Fruit fly (Drosophila melanogaster) whole organism, embryonic: ENCODE results near the gene PIG-C.

Source experiments
- ATbp ChIP-seq: fragments of 200-800 bp; sonication (Bioruptor generic); optimal IDR thresholded peaks from 2 replicates; lab custom pipeline; 2017; ENCODE audit warnings: missing biosample characterization, mild to moderate bottlenecking, missing genetic modification characterization, missing genetic modification reagents
- CG10979 ChIP-seq: fragments of 200-800 bp; sonication (Bioruptor generic); optimal IDR thresholded peaks from 2 replicates; lab custom pipeline; 2018; ENCODE audit warnings: missing biosample characterization, mild to moderate bottlenecking, missing genetic modification characterization, moderate library complexity
- CG12744 ChIP-seq: fragments of 200-800 bp; sonication (Bioruptor generic); optimal IDR thresholded peaks from 2 replicates; lab custom pipeline; 2016; ENCODE audit warnings: missing biosample characterization, missing genetic modification characterization
- CG13424 ChIP-seq: fragments of 200-800 bp; sonication (Bioruptor generic); optimal IDR thresholded peaks from 2 replicates; lab custom pipeline; 2019; ENCODE audit warnings: missing biosample characterization, mild to moderate bottlenecking, missing genetic modification characterization, moderate library complexity
- CG14014 ChIP-seq: fragments of 200-800 bp; sonication (Bioruptor generic); IDR thresholded peaks from 2 replicates; pipeline ENCODE4 v1.3.6; 2022; ENCODE audit warnings: missing biosample characterization, missing genetic modification characterization
- CG15601 ChIP-seq: fragments of 200-800 bp; sonication (Bioruptor generic); optimal IDR thresholded peaks from 3 replicates; lab custom pipeline; 2019; ENCODE audit warnings: missing biosample characterization, mild to moderate bottlenecking, missing genetic modification characterization, moderate library complexity
- CG32772 ChIP-seq: fragments of 200-800 bp; sonication (Bioruptor generic); IDR thresholded peaks from 2 replicates; pipeline ENCODE4 v1.3.6; 2022; ENCODE audit warnings: missing biosample characterization, missing genetic modification characterization
- CG4360 ChIP-seq: fragments of 200-800 bp; sonication (Bioruptor generic); IDR thresholded peaks from 2 replicates; pipeline ENCODE4 v1.3.6; 2022; ENCODE audit warnings: missing biosample characterization, missing genetic modification characterization
- CG4424 ChIP-seq: fragments of 200-800 bp; sonication (Bioruptor generic); optimal IDR thresholded peaks from 3 replicates; lab custom pipeline; 2016; ENCODE audit warnings: missing biosample characterization, missing genetic modification characterization
- CG4820 ChIP-seq: fragments of 200-800 bp; sonication (Bioruptor generic); optimal IDR thresholded peaks from 3 replicates; lab custom pipeline; 2016; ENCODE audit warnings: missing biosample characterization, missing genetic modification characterization
- CG7372 ChIP-seq: fragments of 200-800 bp; sonication (Bioruptor generic); IDR thresholded peaks from 2 replicates; pipeline ENCODE4 v1.3.6; 2022; ENCODE audit warnings: missing biosample characterization, missing genetic modification characterization
- CG7745 ChIP-seq: fragments of 200-800 bp; sonication (Bioruptor generic); optimal IDR thresholded peaks from 2 replicates; lab custom pipeline; 2018; ENCODE audit warnings: missing biosample characterization, mild to moderate bottlenecking, missing genetic modification characterization, moderate library complexity
- CG7839 ChIP-seq: fragments of 200-800 bp; sonication (Bioruptor generic); optimal IDR thresholded peaks from 3 replicates; lab custom pipeline; 2018; ENCODE audit warnings: missing biosample characterization, mild to moderate bottlenecking, missing genetic modification characterization, moderate library complexity
- CG8388 ChIP-seq: fragments of 200-800 bp; sonication (Bioruptor generic); optimal IDR thresholded peaks from 2 replicates; lab custom pipeline; 2019; ENCODE audit warnings: missing biosample characterization, mild to moderate bottlenecking, missing genetic modification characterization, moderate library complexity
- Drgx ChIP-seq: fragments of 200-800 bp; sonication (Bioruptor generic); IDR thresholded peaks from 2 replicates; pipeline ENCODE4 v1.3.6; 2022; ENCODE audit warnings: missing biosample characterization, missing genetic modification characterization
- Fer1 ChIP-seq: fragments of 200-800 bp; sonication (Bioruptor generic); optimal IDR thresholded peaks from 2 replicates; lab custom pipeline; 2017; ENCODE audit warnings: missing biosample characterization, mild to moderate bottlenecking, missing genetic modification characterization
- H2.0 ChIP-seq: fragments of 200-800 bp; sonication (Bioruptor generic); IDR thresholded peaks from 2 replicates; pipeline ENCODE4 v1.3.6; 2022; ENCODE audit warnings: missing biosample characterization, missing genetic modification characterization
- HLH3B ChIP-seq: fragments of 200-800 bp; sonication (Bioruptor generic); IDR thresholded peaks from 2 replicates; pipeline ENCODE4 v1.3.6; 2022; ENCODE audit warnings: missing biosample characterization, missing genetic modification characterization
- HmgD ChIP-seq: fragments of 200-800 bp; sonication (Bioruptor generic); optimal IDR thresholded peaks from 3 replicates; lab custom pipeline; 2016; ENCODE audit warnings: missing biosample characterization, missing genetic modification characterization
- Med ChIP-seq: fragments of 200-800 bp; sonication (Bioruptor generic); peaks from one replicate; lab custom pipeline; 2016; ENCODE audit warnings: missing biosample characterization, missing genetic modification characterization, mild to moderate bottlenecking, inconsistent platforms, moderate library complexity
- Meics ChIP-seq: fragments of 200-800 bp; sonication (Bioruptor generic); optimal IDR thresholded peaks from 2 replicates; lab custom pipeline; 2017; ENCODE audit warnings: missing biosample characterization, mild to moderate bottlenecking, missing genetic modification characterization
- Mes4 ChIP-seq: fragments of 200-800 bp; sonication (Bioruptor generic); optimal IDR thresholded peaks from 2 replicates; lab custom pipeline; 2016; ENCODE audit warnings: missing biosample characterization, missing genetic modification characterization
- Opbp ChIP-seq: fragments of 200-800 bp; sonication (Bioruptor generic); IDR thresholded peaks from 3 replicates; pipeline ENCODE4 v1.3.6; 2022; ENCODE audit warnings: missing biosample characterization, missing genetic modification characterization; ENCODE audit not compliant: partially characterized antibody
- Six4 ChIP-seq: fragments of 200-800 bp; sonication (Bioruptor generic); optimal IDR thresholded peaks from 2 replicates; lab custom pipeline; 2016; ENCODE audit warnings: missing biosample characterization, missing genetic modification characterization
- Xrp1 ChIP-seq: fragments of 200-800 bp; sonication (Bioruptor generic); IDR thresholded peaks from 2 replicates; pipeline ENCODE4 v1.3.6; 2022; ENCODE audit warnings: missing biosample characterization, missing genetic modification characterization
- ac ChIP-seq: fragments of 200-800 bp; sonication (Bioruptor generic); optimal IDR thresholded peaks from 3 replicates; lab custom pipeline; 2017; ENCODE audit warnings: missing biosample characterization, mild to moderate bottlenecking, missing genetic modification characterization
- ase ChIP-seq: fragments of 200-800 bp; sonication (Bioruptor generic); IDR thresholded peaks from 3 replicates; pipeline ENCODE4 v1.3.6; 2022; ENCODE audit warnings: missing biosample characterization, missing genetic modification characterization
- bowl ChIP-seq: fragments of 200-800 bp; sonication (Bioruptor generic); IDR thresholded peaks from 2 replicates; pipeline ENCODE4 v1.3.6; 2022; ENCODE audit warnings: missing biosample characterization, missing genetic modification characterization
- chm ChIP-seq: fragments of 200-800 bp; sonication (Bioruptor generic); IDR thresholded peaks from 2 replicates; pipeline ENCODE4 v1.3.6; 2022; ENCODE audit warnings: missing biosample characterization, missing genetic modification characterization
- ci ChIP-seq: fragments of 200-800 bp; sonication (Bioruptor generic); IDR thresholded peaks from 3 replicates; pipeline ENCODE4 v1.3.6; 2022; ENCODE audit warnings: missing biosample characterization, missing genetic modification characterization
- dm ChIP-seq: fragments of 200-800 bp; sonication (Bioruptor generic); optimal IDR thresholded peaks from 3 replicates; lab custom pipeline; 2016; ENCODE audit warnings: missing biosample characterization, missing genetic modification characterization
- eyg ChIP-seq: fragments of 200-800 bp; sonication (Bioruptor generic); optimal IDR thresholded peaks from 3 replicates; lab custom pipeline; 2016; ENCODE audit warnings: missing biosample characterization, missing genetic modification characterization
- gem ChIP-seq: fragments of 200-800 bp; sonication (Bioruptor generic); optimal IDR thresholded peaks from 2 replicates; lab custom pipeline; 2019; ENCODE audit warnings: missing biosample characterization, mild to moderate bottlenecking, missing genetic modification characterization, moderate library complexity
- grn ChIP-seq: fragments of 200-800 bp; sonication (Bioruptor generic); optimal IDR thresholded peaks from 3 replicates; lab custom pipeline; 2017; ENCODE audit warnings: missing biosample characterization, missing genetic modification characterization
- gsb ChIP-seq: fragments of 200-800 bp; sonication (Bioruptor generic); IDR thresholded peaks from 2 replicates; pipeline ENCODE4 v1.3.6; 2022; ENCODE audit warnings: missing biosample characterization, missing genetic modification characterization
- knrl ChIP-seq: fragments of 200-800 bp; sonication (Bioruptor generic); IDR thresholded peaks from 3 replicates; pipeline ENCODE4 v1.3.6; 2022; ENCODE audit warnings: missing biosample characterization, missing genetic modification characterization; ENCODE audit not compliant: partially characterized antibody
- lbe ChIP-seq: fragments of 200-800 bp; sonication (Bioruptor generic); optimal IDR thresholded peaks from 2 replicates; lab custom pipeline; 2016; ENCODE audit warnings: missing biosample characterization, mild to moderate bottlenecking, missing genetic modification characterization
- lmd ChIP-seq: fragments of 200-800 bp; sonication (Bioruptor generic); IDR thresholded peaks from 2 replicates; pipeline ENCODE4 v1.3.6; 2022; ENCODE audit warnings: missing biosample characterization, missing genetic modification characterization
- maf-S ChIP-seq: fragments of 200-800 bp; sonication (Bioruptor generic); optimal IDR thresholded peaks from 2 replicates; lab custom pipeline; 2016; ENCODE audit warnings: missing biosample characterization, missing genetic modification characterization
- run ChIP-seq: fragments of 200-800 bp; sonication (Bioruptor generic); optimal IDR thresholded peaks from 3 replicates; lab custom pipeline; 2018; ENCODE audit warnings: missing biosample characterization, mild to moderate bottlenecking, missing genetic modification characterization
- sens ChIP-seq: fragments of 200-800 bp; sonication (Bioruptor generic); peaks from one replicate; lab custom pipeline; 2016; ENCODE audit warnings: missing biosample characterization, missing genetic modification characterization
- slbo ChIP-seq: fragments of 200-800 bp; sonication (Bioruptor generic); IDR thresholded peaks from 2 replicates; pipeline ENCODE4 v1.3.6; 2022; ENCODE audit warnings: missing biosample characterization, missing genetic modification characterization
- slp2 ChIP-seq: fragments of 200-800 bp; sonication (Bioruptor generic); optimal IDR thresholded peaks from 2 replicates; lab custom pipeline; 2016; ENCODE audit warnings: missing biosample characterization, missing genetic modification characterization

The PIG-C gene

DNA sequence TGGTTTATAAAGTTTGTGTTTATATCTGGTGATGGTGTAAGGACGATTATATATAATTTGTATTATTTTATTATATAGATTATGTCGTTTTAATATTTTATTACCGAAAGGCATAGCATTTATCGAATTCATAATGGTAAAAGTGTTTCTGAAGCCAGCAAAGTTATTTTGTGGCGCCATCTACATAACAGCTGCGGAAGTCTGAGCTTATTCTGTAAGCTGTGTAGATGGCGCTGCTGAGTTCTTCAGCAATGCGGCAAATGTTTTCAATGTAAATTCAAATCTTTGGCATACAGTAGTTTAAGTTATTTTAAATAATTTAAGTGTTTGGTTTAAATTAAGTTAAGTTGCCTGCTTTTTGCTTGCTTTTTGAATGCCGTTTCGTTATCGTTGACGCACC is 30.6 kb downstream of the PIG-C start (continued):
- TF ChIP-seq CG4820 (GFP tag; lab: Kevin White, UChicago) (peak; percentile 34), ci (no peak; the same call in 2 of the 3 replicates), Six4 (GFP tag; lab: Kevin White, UChicago) (peak; percentile 42), knrl (GFP tag; lab: Robert Waterston, UW) (no peak), Med (GFP tag; lab: Kevin White, UChicago) (peak; percentile 16), slp2 (GFP tag; lab: Kevin White, UChicago) (no peak), CG4424 (GFP tag; lab: Kevin White, UChicago) (peak; percentile 39), Xrp1 (GFP tag; lab: Robert Waterston, UW) (no peak), lbe (GFP tag; lab: Kevin White, UChicago) (no peak), slbo (GFP tag; lab: Robert Waterston, UW) (peak; percentile 79), HmgD (GFP tag; lab: Kevin White, UChicago) (no peak), CG8388 (no peak), CG14014 (peak; percentile 44; the same call in 1 of the 2 replicates), CG7839 (tag; lab: Kevin White, UChicago) (peak; percentile 49), CG12744 (no peak), gsb (GFP tag; lab: Robert Waterston, UW) (no peak), CG10979 (tag; lab: Kevin White, UChicago) (peak; percentile 36), bowl (no peak), Fer1 (GFP tag; lab: Kevin White, UChicago) (no peak), CG32772 (GFP tag; lab: Robert Waterston, UW) (peak; percentile 40; the same call in 1 of the 2 replicates), CG7372 (GFP tag; lab: Robert Waterston, UW) (peak; percentile 37; the same call in 1 of the 2 replicates), CG4360 (peak; percentile 24; the same call in 1 of the 2 replicates), Opbp (GFP tag; lab: Robert Waterston, UW) (peak; percentile 18; the same call in 1 of the 3 replicates), CG7745 (no peak), ac (no peak), CG13424 (tag; lab: Kevin White, UChicago) (no peak)

DNA sequence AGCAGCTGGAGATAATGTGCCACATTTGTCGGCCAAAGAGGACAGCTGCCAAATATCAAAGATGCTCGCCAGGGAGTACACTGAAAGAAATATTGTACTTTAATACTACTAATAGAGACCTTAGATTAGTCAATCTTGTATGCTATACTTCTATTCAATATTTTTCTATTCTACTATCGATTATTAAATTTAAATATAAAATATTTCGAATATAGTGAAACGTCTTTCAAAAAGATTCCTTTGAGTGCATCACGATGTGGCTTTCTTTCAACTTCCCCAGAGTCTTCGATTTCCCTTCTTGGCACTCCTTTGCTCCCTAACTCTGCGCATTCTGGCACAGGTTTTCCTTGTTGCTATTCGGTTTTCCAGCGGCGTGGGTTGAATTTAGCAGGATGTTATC is 34.1 kb downstream of the PIG-C start:
- TF ChIP-seq Meics (GFP tag; lab: Kevin White, UChicago) (no peak), dm (no peak), maf-S (GFP tag; lab: Kevin White, UChicago) (no peak), CG15601 (tag; lab: Kevin White, UChicago) (no peak), eyg (no peak), Drgx (GFP tag; lab: Robert Waterston, UW) (peak; percentile 14; the same call in 1 of the 2 replicates), chm (no peak), HLH3B (GFP tag; lab: Robert Waterston, UW) (no peak), ATbp (GFP tag; lab: Kevin White, UChicago) (no peak), CG7839 (tag; lab: Kevin White, UChicago) (no peak), CG32772 (GFP tag; lab: Robert Waterston, UW) (no peak), lmd (GFP tag; lab: Robert Waterston, UW) (no peak), ase (GFP tag; lab: Robert Waterston, UW) (no peak), H2.0 (no peak), sens (GFP tag; lab: Kevin White, UChicago) (peak; percentile 57), run (tag; lab: Kevin White, UChicago) (no peak), Mes4 (GFP tag; lab: Kevin White, UChicago) (no peak), grn (no peak), gem (peak; percentile 14)
- TF ChIP-seq, all 482 proteins: peak for 3
